Worm (Caenorhabditis elegans): Measurements from ENCODE around the gene ZC250.5.

Gene ZC250.5

DNA sequence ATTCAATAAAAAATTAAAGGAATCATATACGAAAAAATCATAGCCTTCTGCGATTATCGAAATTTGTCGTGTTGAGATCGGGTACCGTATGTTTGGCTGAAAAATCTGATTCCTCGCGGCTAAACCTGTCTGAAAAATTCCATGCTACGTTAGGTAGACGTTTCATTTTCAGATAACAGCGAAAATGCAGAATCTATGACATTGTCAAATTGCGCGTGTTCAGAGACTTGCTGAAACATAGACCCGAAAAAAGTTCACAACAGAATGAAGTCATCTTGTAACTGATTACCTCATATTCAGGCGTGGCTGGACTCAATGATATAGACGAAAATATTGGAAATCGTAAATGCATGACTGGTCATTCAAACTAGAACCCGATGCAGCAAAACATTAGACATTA lies 28.0 kb downstream of the ZC250.5 start, which contains the start of gene srh-76:
Gene srh-76, plus strand, starts transcription at position 301 of the 400 bp plus-strand sequence.
- TF ChIP-seq pha-4 (tag; optimal IDR thresholded peaks at IDR 0.05) (no peak), ceh-16 (tag; optimal IDR thresholded peaks at IDR 0.05) (no peak), skn-1 (tag; optimal IDR thresholded peaks at IDR 0.05) (no peak), sea-2 (GFP tag; optimal IDR thresholded peaks at IDR 0.05) (no peak), eor-1 (tag; optimal IDR thresholded peaks at IDR 0.05) (no peak)

DNA sequence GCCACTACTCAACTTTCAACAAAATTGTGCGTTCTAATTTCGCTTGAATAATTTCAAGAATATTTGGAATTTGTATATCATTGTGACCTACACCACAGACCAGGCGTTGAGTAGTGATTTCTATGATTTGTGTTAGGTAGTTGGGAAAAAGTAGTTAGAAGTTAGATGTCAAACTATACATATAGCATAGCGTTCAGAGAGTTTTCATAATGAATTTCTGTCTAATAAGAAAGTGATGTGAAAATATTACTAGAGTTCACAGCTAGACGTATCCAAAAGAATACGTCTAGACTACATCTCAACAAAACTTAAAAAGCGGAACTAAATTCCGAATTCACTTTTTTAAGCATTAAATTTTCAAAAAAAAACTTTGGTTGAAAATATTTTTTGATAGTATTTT lies 29.8 kb downstream of the ZC250.5 start:
- TF ChIP-seq unc-62 (GFP tag; optimal IDR thresholded peaks at IDR 0.05) (no peak), ztf-11 (tag; optimal IDR thresholded peaks at IDR 0.05) (no peak), nhr-11 (tag; optimal IDR thresholded peaks at IDR 0.05) (no peak), aly-2 (tag; optimal IDR thresholded peaks at IDR 0.05) (no peak), ztf-4 (tag; optimal IDR thresholded peaks at IDR 0.05) (no peak), elt-3 (tag; optimal IDR thresholded peaks at IDR 0.05) (no peak), zag-1 (tag; optimal IDR thresholded peaks at IDR 0.05) (no peak)

DNA sequence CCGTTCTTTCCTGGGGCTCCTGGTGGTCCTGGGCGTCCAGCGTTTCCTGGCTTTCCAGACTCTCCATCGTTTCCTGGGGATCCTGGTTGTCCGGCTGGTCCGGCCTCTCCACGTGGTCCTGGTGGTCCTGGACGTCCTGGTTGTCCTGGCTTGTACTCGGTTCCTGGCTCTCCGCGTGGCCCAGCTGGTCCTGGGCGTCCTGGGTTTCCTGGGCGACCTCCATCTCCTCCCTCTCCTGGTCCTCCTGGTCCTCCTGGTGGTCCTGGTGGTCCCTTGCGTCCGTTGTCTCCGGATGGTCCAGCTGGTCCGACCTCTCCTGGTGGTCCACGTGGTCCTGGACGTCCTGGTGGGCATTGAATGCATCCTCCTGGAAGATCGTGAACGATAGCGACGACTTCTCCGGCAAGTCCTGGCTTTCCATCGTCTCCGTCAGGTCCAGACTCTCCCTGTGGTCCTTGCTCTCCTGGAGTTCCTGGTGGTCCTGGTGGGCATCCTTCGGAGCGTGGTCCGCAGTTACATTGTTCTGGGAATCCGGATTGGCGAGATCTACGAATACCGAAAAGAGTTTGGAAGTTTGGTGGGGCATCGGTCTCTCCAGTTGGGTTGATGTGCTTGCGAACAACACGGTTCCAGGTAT lies 30.5 kb downstream of the ZC250.5 start:
- no peak for TF ChIP-seq ceh-16 (tag; optimal IDR thresholded peaks at IDR 0.05)
- TF ChIP-seq fos-1 (tag; optimal IDR thresholded peaks at IDR 0.05): no peak
- no peak for TF ChIP-seq ztf-4 (tag; optimal IDR thresholded peaks at IDR 0.05)
- TF ChIP-seq zag-1 (tag; optimal IDR thresholded peaks at IDR 0.05): no peak
- TF ChIP-seq nhr-11 (tag; optimal IDR thresholded peaks at IDR 0.05): no peak
- TF ChIP-seq nhr-237 (tag; optimal IDR thresholded peaks at IDR 0.05): no peak
- no peak for TF ChIP-seq ztf-11 (tag; optimal IDR thresholded peaks at IDR 0.05)
- no peak for TF ChIP-seq mml-1 (tag; optimal IDR thresholded peaks at IDR 0.05)
- TF ChIP-seq ceh-82 (tag; optimal IDR thresholded peaks at IDR 0.05): no peak
- no peak for TF ChIP-seq eor-1 (tag; optimal IDR thresholded peaks at IDR 0.05)
- no peak for TF ChIP-seq fkh-2 (tag; optimal IDR thresholded peaks at IDR 0.05)

DNA sequence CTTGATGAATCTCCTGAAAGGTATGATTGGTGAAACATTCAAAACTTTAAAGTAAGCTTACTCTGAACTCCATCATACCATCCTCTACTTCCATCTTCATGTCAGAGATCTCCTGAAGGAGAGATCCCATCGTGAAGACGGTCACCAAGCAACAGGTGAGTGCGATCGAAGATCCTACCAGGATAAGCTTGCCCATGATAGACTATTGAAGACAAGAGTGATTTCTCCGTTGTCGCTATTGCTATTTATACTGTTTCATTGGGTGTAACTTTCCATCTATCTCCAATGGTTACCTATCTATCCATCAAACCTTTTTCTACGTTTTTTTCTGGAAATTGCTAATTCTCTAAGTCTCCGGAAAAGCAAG lies 31.0 kb downstream of the ZC250.5 start, which contains the start of gene col-140:
Gene col-140, minus strand, starts transcription at position 219 of the 367 bp plus-strand sequence.
- TF ChIP-seq fkh-10 (GFP tag; optimal IDR thresholded peaks at IDR 0.05) (no peak), daf-12 (tag; optimal IDR thresholded peaks at IDR 0.05) (no peak), tbx-2 (tag; optimal IDR thresholded peaks at IDR 0.05) (no peak), ceh-9 (tag; optimal IDR thresholded peaks at IDR 0.05) (no peak), R02D3.7 (tag; optimal IDR thresholded peaks at IDR 0.05) (no peak), ama-1 (optimal IDR thresholded peaks at IDR 0.05) (no peak), eor-1 (tag; optimal IDR thresholded peaks at IDR 0.05) (no peak)

DNA sequence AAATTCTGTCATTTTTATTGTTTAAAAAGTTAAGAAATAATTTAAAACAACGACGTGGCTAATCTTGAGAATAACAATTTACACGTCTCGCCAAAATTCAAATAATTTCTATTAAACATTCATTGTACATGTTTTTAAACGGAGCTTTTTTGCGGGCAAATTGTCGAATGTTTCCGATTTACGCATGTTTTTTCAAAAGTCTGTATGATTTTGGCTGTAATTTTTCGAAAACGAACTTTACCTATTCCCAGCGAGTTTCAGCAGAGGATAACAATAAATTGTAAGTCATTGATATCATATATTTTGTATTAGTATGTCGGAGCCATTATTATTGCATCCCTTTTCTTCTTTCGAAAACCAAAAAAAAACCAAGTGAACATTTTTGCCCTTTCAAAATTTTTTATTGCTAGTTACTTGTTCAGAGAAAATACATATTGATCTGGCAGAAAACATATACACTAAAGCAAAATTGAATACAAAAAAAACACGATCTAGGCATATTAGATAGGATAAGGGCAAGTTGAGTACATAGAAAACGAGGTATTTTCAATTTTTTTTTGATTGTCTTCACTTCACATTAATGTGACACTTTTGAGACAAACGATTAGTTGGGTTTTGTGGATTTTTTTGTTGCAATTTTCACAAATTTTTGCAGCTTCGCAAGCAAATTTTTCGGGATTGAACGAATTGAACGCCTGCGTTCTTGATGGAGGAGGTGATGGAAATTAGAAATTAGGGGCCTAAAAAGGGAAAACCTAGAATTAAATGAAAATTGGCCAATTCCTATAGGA lies 33.2 kb downstream of the ZC250.5 start, which contains the start of gene F26F12.2:
Gene F26F12.2, minus strand, starts transcription at position 38 of the 791 bp plus-strand sequence.
- no peak for TF ChIP-seq lin-15B (tag; optimal IDR thresholded peaks at IDR 0.05)
- no peak for TF ChIP-seq skn-1 (tag; optimal IDR thresholded peaks at IDR 0.05)
- TF ChIP-seq unc-62 (GFP tag; optimal IDR thresholded peaks at IDR 0.05): no peak
- peak; percentile 46 for TF ChIP-seq lsy-12 (tag; optimal IDR thresholded peaks at IDR 0.05)
- TF ChIP-seq elt-2 (tag; optimal IDR thresholded peaks at IDR 0.05): peak; percentile 7
- peak; percentile 56 for TF ChIP-seq nhr-25 (tag; optimal IDR thresholded peaks at IDR 0.05)
- TF ChIP-seq elt-3 (tag; optimal IDR thresholded peaks at IDR 0.05): no peak
- TF ChIP-seq nhr-23 (tag; optimal IDR thresholded peaks at IDR 0.05): peak; percentile 45
- TF ChIP-seq pha-4 (tag; optimal IDR thresholded peaks at IDR 0.05): no peak
- no peak for TF ChIP-seq nhr-12 (tag; optimal IDR thresholded peaks at IDR 0.05)
- no peak for TF ChIP-seq elt-1 (tag; optimal IDR thresholded peaks at IDR 0.05)
- TF ChIP-seq egl-27 (tag; optimal IDR thresholded peaks at IDR 0.05): no peak
- no peak for TF ChIP-seq zag-1 (tag; optimal IDR thresholded peaks at IDR 0.05)
- TF ChIP-seq ama-1 (optimal IDR thresholded peaks at IDR 0.05): peak; percentile 85
- no peak for TF ChIP-seq sea-2 (GFP tag; optimal IDR thresholded peaks at IDR 0.05)
- no peak for TF ChIP-seq nhr-237 (tag; optimal IDR thresholded peaks at IDR 0.05)
- TF ChIP-seq jun-1 (tag; optimal IDR thresholded peaks at IDR 0.05): peak; percentile 4
- TF ChIP-seq nhr-11 (tag; optimal IDR thresholded peaks at IDR 0.05): no peak
- peak; percentile 73 for TF ChIP-seq nhr-43 (tag; optimal IDR thresholded peaks at IDR 0.05; ENCODE audit: poor library complexity, severe bottlenecking)
- no peak for TF ChIP-seq lin-39 (tag; optimal IDR thresholded peaks at IDR 0.05)
- no peak for TF ChIP-seq daf-12 (tag; optimal IDR thresholded peaks at IDR 0.05)
- TF ChIP-seq ceh-28 (tag; optimal IDR thresholded peaks at IDR 0.05): no peak
- TF ChIP-seq unc-39 (tag; optimal IDR thresholded peaks at IDR 0.05): no peak
- TF ChIP-seq nfya-1 (tag; optimal IDR thresholded peaks at IDR 0.05; ENCODE audit: insufficient read depth): no peak
- TF ChIP-seq ztf-4 (tag; optimal IDR thresholded peaks at IDR 0.05): no peak

Measured in whole organism, L3 larva.